Worm (Caenorhabditis elegans): ENCODE measurements around the gene nsy-4.
A peak's percentile ranks its signal among the peaks of the same experiment; 100 is the strongest.

The nsy-4 gene

DNA sequence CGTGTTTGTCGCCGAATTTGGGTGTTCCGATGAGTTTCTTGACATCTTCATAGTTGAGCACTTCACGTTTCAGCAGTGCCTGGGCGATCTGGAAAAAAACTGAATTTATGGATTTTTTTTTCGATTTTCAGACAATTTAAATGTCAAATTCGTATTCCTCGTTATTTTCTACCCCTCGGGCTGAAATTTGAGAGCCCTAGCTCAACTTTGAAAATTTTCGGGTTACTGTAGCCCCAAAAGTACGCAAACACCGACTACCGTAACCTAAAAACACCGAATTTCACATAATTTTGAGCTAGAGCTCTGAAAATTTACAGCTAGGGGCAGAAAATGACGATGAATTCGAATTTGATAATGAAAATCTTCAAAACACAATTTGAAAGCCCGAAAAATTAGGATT lies 10.9 kb downstream of the nsy-4 start:
- TF ChIP-seq lsy-2 (tag; optimal IDR thresholded peaks at IDR 0.05) (peak in 1 of 2 experiments; percentile 62), nhr-6 (tag; optimal IDR thresholded peaks at IDR 0.05) (no peak)

DNA sequence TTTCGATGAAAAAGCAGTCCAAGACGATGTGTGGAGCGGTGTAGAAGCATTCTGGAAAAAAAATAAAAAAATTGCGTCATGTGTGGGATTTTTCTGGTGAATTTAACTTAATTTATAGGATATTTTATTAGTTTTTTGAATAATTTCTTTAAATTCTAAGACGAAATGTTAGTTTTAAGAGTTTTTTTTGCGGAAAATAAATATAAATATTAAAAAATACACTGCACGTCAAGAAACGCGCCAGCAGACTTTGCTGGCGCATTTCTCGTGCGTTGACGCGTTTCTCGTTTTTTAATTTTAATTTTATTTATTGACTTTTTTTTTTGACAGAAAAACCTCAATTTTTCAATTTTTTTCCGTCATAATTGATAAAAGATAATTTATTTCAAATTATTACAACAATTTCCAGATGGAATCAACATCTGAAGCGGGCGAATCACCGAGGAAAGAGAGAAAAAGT lies 25.8 kb downstream of the nsy-4 start, which contains the start of the genes ppgn-1 and tftc-1:
TSS of gene ppgn-1 (minus strand) at position 51 of the 460 bp plus-strand sequence.
TSS of gene tftc-1 (plus strand) at position 410 of the 460 bp plus-strand sequence.
- no peak for TF ChIP-seq sem-4 (tag; optimal IDR thresholded peaks at IDR 0.05)
- TF ChIP-seq lin-39 (tag; optimal IDR thresholded peaks at IDR 0.05): no peak
- TF ChIP-seq ceh-82 (tag; optimal IDR thresholded peaks at IDR 0.05): no peak
- TF ChIP-seq nhr-237 (tag; optimal IDR thresholded peaks at IDR 0.05): no peak
- no peak for TF ChIP-seq nhr-12 (tag; optimal IDR thresholded peaks at IDR 0.05)
- no peak for TF ChIP-seq nhr-23 (tag; optimal IDR thresholded peaks at IDR 0.05)
- no peak for TF ChIP-seq zag-1 (tag; optimal IDR thresholded peaks at IDR 0.05)
- peak; percentile 49 for TF ChIP-seq C34F6.9 (tag; optimal IDR thresholded peaks at IDR 0.05)
- no peak for TF ChIP-seq nhr-129 (tag; optimal IDR thresholded peaks at IDR 0.05)
- no peak for TF ChIP-seq aly-2 (tag; optimal IDR thresholded peaks at IDR 0.05)
- no peak for TF ChIP-seq unc-62 (GFP tag; optimal IDR thresholded peaks at IDR 0.05)
- no peak for TF ChIP-seq nhr-77 (tag; optimal IDR thresholded peaks at IDR 0.05)
- TF ChIP-seq ztf-4 (tag; optimal IDR thresholded peaks at IDR 0.05): no peak
- no peak for TF ChIP-seq mab-5 (tag; optimal IDR thresholded peaks at IDR 0.05)
- no peak for TF ChIP-seq fos-1 (tag; optimal IDR thresholded peaks at IDR 0.05)
- no peak for TF ChIP-seq alr-1 (tag; optimal IDR thresholded peaks at IDR 0.05)
- TF ChIP-seq nhr-11 (tag; optimal IDR thresholded peaks at IDR 0.05): no peak
- TF ChIP-seq nhr-25 (tag; optimal IDR thresholded peaks at IDR 0.05): peak; percentile 31
- no peak for TF ChIP-seq skn-1 (tag; optimal IDR thresholded peaks at IDR 0.05)
- TF ChIP-seq mbf-1 (tag; optimal IDR thresholded peaks at IDR 0.05): no peak
- no peak for TF ChIP-seq elt-3 (tag; optimal IDR thresholded peaks at IDR 0.05)
- TF ChIP-seq lsy-2 (tag; optimal IDR thresholded peaks at IDR 0.05): peak; percentile 72 to 84
- no peak for TF ChIP-seq ceh-16 (tag; optimal IDR thresholded peaks at IDR 0.05)
- no peak for TF ChIP-seq ama-1 (optimal IDR thresholded peaks at IDR 0.05)
- TF ChIP-seq Y55F3AM.14 (GFP tag; optimal IDR thresholded peaks at IDR 0.05): no peak
- no peak for TF ChIP-seq nhr-6 (tag; optimal IDR thresholded peaks at IDR 0.05)
- peak; percentile 29 for TF ChIP-seq snpc-4 (tag; optimal IDR thresholded peaks at IDR 0.05)
- no peak for TF ChIP-seq egl-27 (tag; optimal IDR thresholded peaks at IDR 0.05)
- no peak for TF ChIP-seq mdl-1 (tag; optimal IDR thresholded peaks at IDR 0.05)
- no peak for TF ChIP-seq lin-11 (tag; optimal IDR thresholded peaks at IDR 0.05)
- no peak for TF ChIP-seq R02D3.7 (tag; optimal IDR thresholded peaks at IDR 0.05)
- TF ChIP-seq sma-9 (GFP tag; optimal IDR thresholded peaks at IDR 0.05): no peak
- no peak for TF ChIP-seq sma-9 (tag; optimal IDR thresholded peaks at IDR 0.05)
- no peak for TF ChIP-seq ztf-1 (GFP tag; conservative IDR thresholded peaks at IDR 0.05)
- no peak for TF ChIP-seq unc-39 (tag; optimal IDR thresholded peaks at IDR 0.05)
- no peak for TF ChIP-seq peb-1 (tag; optimal IDR thresholded peaks at IDR 0.05)
- TF ChIP-seq nhr-10 (tag; optimal IDR thresholded peaks at IDR 0.05): no peak
- peak; percentile 8 for TF ChIP-seq dmd-4 (tag; optimal IDR thresholded peaks at IDR 0.05)
- TF ChIP-seq F13H6.1 (tag; optimal IDR thresholded peaks at IDR 0.05): peak; percentile 38
- TF ChIP-seq ztf-11 (tag; optimal IDR thresholded peaks at IDR 0.05): no peak
- TF ChIP-seq elt-1 (tag; optimal IDR thresholded peaks at IDR 0.05): no peak
- peak; percentile 35 for TF ChIP-seq crh-2 (tag; optimal IDR thresholded peaks at IDR 0.05)
- TF ChIP-seq unc-55 (GFP tag; optimal IDR thresholded peaks at IDR 0.05): peak; percentile 61
- peak; percentile 47 for TF ChIP-seq sma-3 (GFP tag; optimal IDR thresholded peaks at IDR 0.05)
- peak; percentile 72 for TF ChIP-seq gmeb-1 (tag; optimal IDR thresholded peaks at IDR 0.05)
- no peak for TF ChIP-seq blmp-1 (tag; optimal IDR thresholded peaks at IDR 0.05; ENCODE audit: insufficient read depth)
- no peak for TF ChIP-seq nhr-21 (tag; optimal IDR thresholded peaks at IDR 0.05)
- TF ChIP-seq lin-13 (GFP tag; optimal IDR thresholded peaks at IDR 0.05): peak; percentile 55
- no peak for TF ChIP-seq ZK546.5 (tag; optimal IDR thresholded peaks at IDR 0.05)
